Fruit fly (Drosophila melanogaster) whole organism, embryonic: Measurements from ENCODE around the gene Lcp65Ag2.
A peak's percentile ranks its signal among the peaks of the same experiment; 100 is the strongest.

Experiments
- Abd-B ChIP-seq: fragments of 200-800 bp; sonication (Bioruptor generic); optimal IDR thresholded peaks from 2 replicates; lab custom pipeline; 2018; ENCODE audit warnings: missing biosample characterization, mild to moderate bottlenecking, missing genetic modification characterization, moderate library complexity
- Aef1 ChIP-seq: fragments of 200-800 bp; sonication (Bioruptor generic); IDR thresholded peaks from 3 replicates; pipeline ENCODE4 v1.3.6; 2022; ENCODE audit warnings: missing biosample characterization, missing genetic modification characterization
- CG10147 ChIP-seq: fragments of 200-800 bp; sonication (Bioruptor generic); optimal IDR thresholded peaks from 2 replicates; lab custom pipeline; 2019; ENCODE audit warnings: missing biosample characterization, mild to moderate bottlenecking, missing genetic modification characterization, moderate library complexity
- CG10267 ChIP-seq: fragments of 200-800 bp; sonication (Bioruptor generic); optimal IDR thresholded peaks from 2 replicates; lab custom pipeline; 2018; ENCODE audit warnings: missing biosample characterization, mild to moderate bottlenecking, missing genetic modification characterization, moderate library complexity
- CG11093 ChIP-seq: fragments of 200-800 bp; sonication (Bioruptor generic); IDR thresholded peaks from 3 replicates; pipeline ENCODE4 v1.3.6; 2022; ENCODE audit warnings: missing biosample characterization, missing genetic modification characterization
- CG11247 ChIP-seq: fragments of 200-800 bp; sonication (Bioruptor generic); IDR thresholded peaks from 2 replicates; pipeline ENCODE4 v1.3.6; 2022; ENCODE audit warnings: missing biosample characterization, missing genetic modification characterization
- CG12155 ChIP-seq: fragments of 200-800 bp; sonication (Bioruptor generic); optimal IDR thresholded peaks from 3 replicates; lab custom pipeline; 2016; ENCODE audit warnings: missing biosample characterization, missing genetic modification characterization
- CG14014 ChIP-seq: fragments of 200-800 bp; sonication (Bioruptor generic); IDR thresholded peaks from 2 replicates; pipeline ENCODE4 v1.3.6; 2022; ENCODE audit warnings: missing biosample characterization, missing genetic modification characterization
- CG15269 ChIP-seq: fragments of 200-800 bp; sonication (Bioruptor generic); optimal IDR thresholded peaks from 2 replicates; lab custom pipeline; 2018; ENCODE audit warnings: missing biosample characterization, mild to moderate bottlenecking, missing genetic modification characterization, moderate library complexity
- CG17359 ChIP-seq: fragments of 200-800 bp; sonication (Bioruptor generic); optimal IDR thresholded peaks from 3 replicates; lab custom pipeline; 2018; ENCODE audit warnings: missing biosample characterization, mild to moderate bottlenecking, missing genetic modification characterization, moderate library complexity
- CG18476 ChIP-seq: fragments of 200-800 bp; sonication (Bioruptor generic); optimal IDR thresholded peaks from 2 replicates; lab custom pipeline; 2016; ENCODE audit warnings: missing biosample characterization, mild to moderate bottlenecking, missing genetic modification characterization
- CG2199 ChIP-seq: fragments of 200-800 bp; sonication (Bioruptor generic); IDR thresholded peaks from 3 replicates; pipeline ENCODE4 v1.3.6; 2022; ENCODE audit warnings: missing biosample characterization, missing genetic modification characterization
- CG2678 ChIP-seq: fragments of 200-800 bp; sonication (Bioruptor generic); optimal IDR thresholded peaks from 3 replicates; lab custom pipeline; 2019; ENCODE audit warnings: missing biosample characterization, mild to moderate bottlenecking, missing genetic modification characterization, moderate library complexity
- CG2712 ChIP-seq: fragments of 200-800 bp; optimal IDR thresholded peaks from 3 replicates; lab custom pipeline; 2019; ENCODE audit warnings: missing biosample characterization, mild to moderate bottlenecking, missing genetic modification characterization, moderate library complexity
- CG4730 ChIP-seq: fragments of 200-800 bp; sonication (Bioruptor generic); IDR thresholded peaks from 2 replicates; pipeline ENCODE4 v1.3.6; 2022; ENCODE audit warnings: missing biosample characterization, missing genetic modification characterization
- CG4820 ChIP-seq: fragments of 200-800 bp; sonication (Bioruptor generic); optimal IDR thresholded peaks from 3 replicates; lab custom pipeline; 2016; ENCODE audit warnings: missing biosample characterization, missing genetic modification characterization
- CG6254 ChIP-seq: fragments of 200-800 bp; sonication (Bioruptor generic); optimal IDR thresholded peaks from 3 replicates; lab custom pipeline; 2017; ENCODE audit warnings: mild to moderate bottlenecking, missing biosample characterization, missing genetic modification reagents, missing genetic modification characterization
- CG8281 ChIP-seq: fragments of 200-800 bp; sonication (Bioruptor generic); optimal IDR thresholded peaks from 2 replicates; lab custom pipeline; 2018; ENCODE audit warnings: missing biosample characterization, mild to moderate bottlenecking, missing genetic modification characterization, moderate library complexity
- CG8944 ChIP-seq: fragments of 200-800 bp; sonication (Bioruptor generic); optimal IDR thresholded peaks from 3 replicates; lab custom pipeline; 2016; ENCODE audit warnings: missing biosample characterization, missing genetic modification characterization
- CG9797 ChIP-seq: fragments of 200-800 bp; sonication (Bioruptor generic); optimal IDR thresholded peaks from 3 replicates; lab custom pipeline; 2018; ENCODE audit warnings: missing biosample characterization, mild to moderate bottlenecking, missing genetic modification characterization
- CG9817 ChIP-seq: fragments of 200-800 bp; sonication (Bioruptor generic); optimal IDR thresholded peaks from 2 replicates; lab custom pipeline; 2018; ENCODE audit warnings: missing biosample characterization, mild to moderate bottlenecking, missing genetic modification characterization, moderate library complexity
- CTCF ChIP-seq: fragments of 200-800 bp; sonication (Bioruptor generic); optimal IDR thresholded peaks from 2 replicates; lab custom pipeline; 2017; ENCODE audit warnings: missing biosample characterization, mild to moderate bottlenecking, missing genetic modification characterization, moderate library complexity
- Dek ChIP-seq: fragments of 200-800 bp; sonication (Bioruptor generic); optimal IDR thresholded peaks from 3 replicates; lab custom pipeline; 2019; ENCODE audit warnings: missing biosample characterization, mild to moderate bottlenecking, missing genetic modification characterization, moderate library complexity
- E2f2 ChIP-seq: fragments of 200-800 bp; sonication (Bioruptor generic); IDR thresholded peaks from 2 replicates; pipeline ENCODE4 v1.3.6; 2022; ENCODE audit warnings: missing biosample characterization, missing genetic modification characterization
- H15 ChIP-seq: fragments of 200-800 bp; sonication (Bioruptor generic); IDR thresholded peaks from 3 replicates; pipeline ENCODE4 v1.3.6; 2022; ENCODE audit warnings: missing biosample characterization, missing genetic modification characterization
- Lim3 ChIP-seq: fragments of 200-800 bp; sonication (Bioruptor generic); IDR thresholded peaks from 2 replicates; pipeline ENCODE4 v1.3.6; 2022; ENCODE audit warnings: missing biosample characterization, missing genetic modification characterization
- NfI ChIP-seq: fragments of 200-800 bp; sonication (Bioruptor generic); optimal IDR thresholded peaks from 3 replicates; lab custom pipeline; 2018; ENCODE audit warnings: missing biosample characterization, mild to moderate bottlenecking, missing genetic modification characterization, moderate library complexity
- PHDP ChIP-seq: fragments of 200-800 bp; sonication (Bioruptor generic); optimal IDR thresholded peaks from 3 replicates; lab custom pipeline; 2018; ENCODE audit warnings: missing biosample characterization, mild to moderate bottlenecking, missing genetic modification characterization, moderate library complexity
- Ravus ChIP-seq: fragments of 200-800 bp; sonication (Bioruptor generic); IDR thresholded peaks from 2 replicates; pipeline ENCODE4 v1.3.6; 2022; ENCODE audit warnings: missing biosample characterization, missing genetic modification characterization
- Spps ChIP-seq: fragments of 200-800 bp; sonication (Bioruptor generic); optimal IDR thresholded peaks from 2 replicates; lab custom pipeline; 2018; ENCODE audit warnings: missing biosample characterization, mild to moderate bottlenecking, missing genetic modification characterization
- Sry-β ChIP-seq: fragments of 200-800 bp; sonication (Bioruptor generic); optimal IDR thresholded peaks from 2 replicates; lab custom pipeline; 2018; ENCODE audit warnings: missing biosample characterization, mild to moderate bottlenecking, missing genetic modification characterization, moderate library complexity
- az2 ChIP-seq: fragments of 200-800 bp; sonication (Bioruptor generic); optimal IDR thresholded peaks from 3 replicates; lab custom pipeline; 2016; ENCODE audit warnings: missing biosample characterization, missing genetic modification characterization
- bsh ChIP-seq, 2 experiments: fragments of 200-800 bp; sonication (Bioruptor generic); optimal IDR thresholded peaks; 2 replicates each; lab custom pipeline; 2017 to 2018; ENCODE audit warnings: mild to moderate bottlenecking in 2 of 2, missing biosample characterization in 2 of 2, missing genetic modification characterization in 2 of 2, moderate library complexity in 1 of 2
- cato ChIP-seq: fragments of 200-800 bp; sonication (Bioruptor generic); optimal IDR thresholded peaks from 2 replicates; lab custom pipeline; 2016; ENCODE audit warnings: missing biosample characterization, missing genetic modification characterization, borderline replicate concordance
- chinmo ChIP-seq: fragments of 200-800 bp; sonication (Bioruptor generic); IDR thresholded peaks from 4 replicates; pipeline ENCODE4 v1.3.6; 2022; ENCODE audit warnings: missing biosample characterization, missing genetic modification characterization; ENCODE audit not compliant: partially characterized antibody
- ci ChIP-seq: fragments of 200-800 bp; sonication (Bioruptor generic); IDR thresholded peaks from 3 replicates; pipeline ENCODE4 v1.3.6; 2022; ENCODE audit warnings: missing biosample characterization, missing genetic modification characterization
- danr ChIP-seq: fragments of 200-800 bp; sonication (Bioruptor generic); IDR thresholded peaks from 2 replicates; pipeline ENCODE4 v1.3.6; 2022; ENCODE audit warnings: missing biosample characterization, missing genetic modification characterization
- esg ChIP-seq: fragments of 200-800 bp; sonication (Bioruptor generic); conservative IDR thresholded peaks from 2 replicates; pipeline ENCODE4 v1.3.6; 2022; ENCODE audit warnings: missing biosample characterization, missing genetic modification characterization
- grn ChIP-seq: fragments of 200-800 bp; sonication (Bioruptor generic); optimal IDR thresholded peaks from 3 replicates; lab custom pipeline; 2017; ENCODE audit warnings: missing biosample characterization, missing genetic modification characterization
- oc ChIP-seq: fragments of 200-800 bp; sonication (Bioruptor generic); optimal IDR thresholded peaks from 2 replicates; lab custom pipeline; 2018; ENCODE audit warnings: missing biosample characterization, mild to moderate bottlenecking, missing genetic modification characterization, moderate library complexity
- prd ChIP-seq, 3 experiments: fragments of >200 bp in 2 of 3; fragments of 200-800 bp in 1 of 3; sonication (Bioruptor generic) in 1 of 3; optimal IDR thresholded peaks in 2 of 3; IDR thresholded peaks in 1 of 3; 2 replicates in 2 of 3; 3 replicates in 1 of 3; pipeline versions ENCODE4 v1.3.6 to Lab custom; 2017 to 2022; ENCODE audit warnings: missing biosample characterization in 1 of 3, missing genetic modification characterization in 1 of 3
- ranshi ChIP-seq: fragments of 200-800 bp; sonication (Bioruptor generic); IDR thresholded peaks from 2 replicates; pipeline ENCODE4 v1.3.6; 2022; ENCODE audit warnings: missing biosample characterization, missing genetic modification characterization
- rib ChIP-seq: fragments of 200-800 bp; sonication (Bioruptor generic); IDR thresholded peaks from 2 replicates; pipeline ENCODE4 v1.3.6; 2022; ENCODE audit warnings: missing biosample characterization, missing genetic modification characterization
- run ChIP-seq: fragments of 200-800 bp; sonication (Bioruptor generic); optimal IDR thresholded peaks from 3 replicates; lab custom pipeline; 2018; ENCODE audit warnings: missing biosample characterization, mild to moderate bottlenecking, missing genetic modification characterization
- salm ChIP-seq: fragments of 200-800 bp; sonication (Bioruptor generic); optimal IDR thresholded peaks from 2 replicates; lab custom pipeline; 2018; ENCODE audit warnings: missing biosample characterization, mild to moderate bottlenecking, missing genetic modification characterization
- sqz ChIP-seq: fragments of 200-800 bp; sonication (Bioruptor generic); optimal IDR thresholded peaks from 3 replicates; lab custom pipeline; 2018; ENCODE audit warnings: missing biosample characterization, mild to moderate bottlenecking, missing genetic modification characterization
- ttk ChIP-seq: fragments of 200-800 bp; sonication (Bioruptor generic); IDR thresholded peaks from 2 replicates; pipeline ENCODE4 v2.1.2; 2022; ENCODE audit warnings: missing biosample characterization, missing genetic modification characterization
- vvl ChIP-seq: fragments of 200-800 bp; sonication (Bioruptor generic); IDR thresholded peaks from 2 replicates; pipeline ENCODE4 v1.3.6; 2022; ENCODE audit warnings: missing biosample characterization, missing genetic modification characterization
- zfh1 ChIP-seq: fragments of 200-800 bp; sonication (Bioruptor generic); IDR thresholded peaks from 3 replicates; pipeline ENCODE4 v1.3.6; 2022; ENCODE audit warnings: missing biosample characterization, missing genetic modification characterization

Lcp65Ag2 gene

dm6 chr3L:6157327-6158032 lies 24.1 kb upstream of the Lcp65Ag2 start, which contains the start of gene CG13297 (continued):
- peak; percentile 40 for TF ChIP-seq PHDP (tag; lab: Kevin White, UChicago)
- TF ChIP-seq CG2199: no peak
- TF ChIP-seq CG4820 (GFP tag; lab: Kevin White, UChicago): peak; percentile 32
- TF ChIP-seq CG10267: peak; percentile 50
- TF ChIP-seq CTCF (GFP tag; lab: Kevin White, UChicago): no peak
- peak; percentile 48; the same call in 2 of the 3 replicates for TF ChIP-seq Aef1 (GFP tag; lab: Robert Waterston, UW)
- peak; percentile 12 for TF ChIP-seq CG6254 (GFP tag; lab: Kevin White, UChicago)
- TF ChIP-seq H15 (GFP tag; lab: Robert Waterston, UW): peak; percentile 36; the same call in 2 of the 3 replicates
- TF ChIP-seq cato (GFP tag; lab: Kevin White, UChicago): peak; percentile 1
- peak; percentile 60 for TF ChIP-seq run (tag; lab: Kevin White, UChicago)
- TF ChIP-seq rib: no peak
- 0 out of 2 replicates have a peak, but pooled peaks have one; percentile 10 for TF ChIP-seq E2f2 (GFP tag; lab: Robert Waterston, UW)
- no peak for TF ChIP-seq Ravus (GFP tag; lab: Robert Waterston, UW)
- TF ChIP-seq salm: peak; percentile 18
- TF ChIP-seq Abd-B (GFP tag; lab: Kevin White, UChicago): peak; percentile 53
- TF ChIP-seq zfh1 (GFP tag; lab: Robert Waterston, UW): 0 out of 3 replicates have a peak, but pooled peaks have one; percentile 32
- peak; percentile 30 for TF ChIP-seq CG10147 (GFP tag; lab: Kevin White, UChicago)
- peak; percentile 68 for TF ChIP-seq CG17359 (tag; lab: Kevin White, UChicago)
- no peak for TF ChIP-seq prd (optimal IDR thresholded peaks at IDR 0.05; lab: Kevin White, UChicago)
- TF ChIP-seq prd (GFP tag; IDR thresholded peaks at IDR 0.05; lab: Robert Waterston, UW): peak; percentile 59; the same call in 2 of the 3 replicates
- peak; percentile 43 for TF ChIP-seq NfI
- TF ChIP-seq oc: peak; percentile 16
- TF ChIP-seq ci (GFP tag; lab: Robert Waterston, UW): no peak
- TF ChIP-seq CG2712 (tag; lab: Kevin White, UChicago): peak; percentile 78
- TF ChIP-seq CG2678 (tag; lab: Kevin White, UChicago): peak; percentile 79
- TF ChIP-seq CG11247 (GFP tag; lab: Robert Waterston, UW): no peak
- TF ChIP-seq az2 (GFP tag; lab: Kevin White, UChicago): peak; percentile 42
- no peak for TF ChIP-seq CG9797
- TF ChIP-seq chinmo (GFP tag; lab: Robert Waterston, UW): no peak
- TF ChIP-seq CG4730 (GFP tag; lab: Robert Waterston, UW): peak; percentile 40; the same call in 1 of the 2 replicates
- TF ChIP-seq sqz (GFP tag; lab: Kevin White, UChicago): peak; percentile 35
- peak; percentile 66 for TF ChIP-seq vvl (GFP tag; lab: Robert Waterston, UW)
- no peak for TF ChIP-seq CG8944 (GFP tag; lab: Kevin White, UChicago)
- TF ChIP-seq CG12155 (GFP tag; lab: Kevin White, UChicago): peak; percentile 0
- TF ChIP-seq CG8281 (tag; lab: Kevin White, UChicago): peak; percentile 27
- peak; percentile 45; the same call in 1 of the 2 replicates for TF ChIP-seq danr (GFP tag; lab: Robert Waterston, UW)
- peak; percentile 21; the same call in 1 of the 2 replicates for TF ChIP-seq ranshi (GFP tag; lab: Robert Waterston, UW)
- peak; percentile 39; the same call in 1 of the 2 replicates for TF ChIP-seq ttk (GFP tag; lab: Robert Waterston, UW)
- no peak for TF ChIP-seq bsh (GFP tag; optimal IDR thresholded peaks at IDR 0.05; lab: Kevin White, UChicago)
- peak; percentile 22 for TF ChIP-seq Dek
- peak; percentile 75 for TF ChIP-seq CG15269
- peak; percentile 62; the same call in 2 of the 3 replicates for TF ChIP-seq CG11093 (GFP tag; lab: Robert Waterston, UW)
- peak; percentile 25; the same call in 1 of the 2 replicates for TF ChIP-seq CG14014 (GFP tag; lab: Robert Waterston, UW)
- TF ChIP-seq grn (GFP tag; lab: Kevin White, UChicago): peak; percentile 76
- TF ChIP-seq Spps (tag; lab: Kevin White, UChicago): peak; percentile 5
- peak; percentile 32 for TF ChIP-seq CG18476 (GFP tag; lab: Kevin White, UChicago)
- no peak for TF ChIP-seq Sry-β (GFP tag; lab: Kevin White, UChicago)
- TF ChIP-seq Lim3: no peak
- peak; percentile 38 for TF ChIP-seq CG9817
- TF ChIP-seq esg: peak; percentile 61
